Fruit fly (Drosophila melanogaster) whole organism, embryonic: ENCODE results near the gene CG32278.

Experiments
- Atf3 ChIP-seq: fragments of 200-800 bp; sonication (Bioruptor generic); optimal IDR thresholded peaks from 3 replicates; lab custom pipeline; 2016; ENCODE audit warnings: missing biosample characterization, missing genetic modification characterization
- CG18476 ChIP-seq: fragments of 200-800 bp; sonication (Bioruptor generic); optimal IDR thresholded peaks from 2 replicates; lab custom pipeline; 2016; ENCODE audit warnings: missing biosample characterization, mild to moderate bottlenecking, missing genetic modification characterization
- HLH3B ChIP-seq: fragments of 200-800 bp; sonication (Bioruptor generic); IDR thresholded peaks from 2 replicates; pipeline ENCODE4 v1.3.6; 2022; ENCODE audit warnings: missing biosample characterization, missing genetic modification characterization
- bbx ChIP-seq: fragments of 200-800 bp; sonication (Bioruptor generic); IDR thresholded peaks from 2 replicates; pipeline ENCODE4 v1.3.6; 2022; ENCODE audit warnings: missing biosample characterization, missing genetic modification characterization; ENCODE audit not compliant: partially characterized antibody
- croc ChIP-seq: fragments of 200-800 bp; sonication (Bioruptor generic); conservative IDR thresholded peaks from 3 replicates; pipeline ENCODE4 v1.3.6; 2022; ENCODE audit warnings: missing biosample characterization, missing genetic modification characterization
- ems ChIP-seq: fragments of 200-800 bp; sonication (Bioruptor generic); optimal IDR thresholded peaks from 3 replicates; lab custom pipeline; 2016; ENCODE audit warnings: missing biosample characterization, missing genetic modification characterization

DNA sequence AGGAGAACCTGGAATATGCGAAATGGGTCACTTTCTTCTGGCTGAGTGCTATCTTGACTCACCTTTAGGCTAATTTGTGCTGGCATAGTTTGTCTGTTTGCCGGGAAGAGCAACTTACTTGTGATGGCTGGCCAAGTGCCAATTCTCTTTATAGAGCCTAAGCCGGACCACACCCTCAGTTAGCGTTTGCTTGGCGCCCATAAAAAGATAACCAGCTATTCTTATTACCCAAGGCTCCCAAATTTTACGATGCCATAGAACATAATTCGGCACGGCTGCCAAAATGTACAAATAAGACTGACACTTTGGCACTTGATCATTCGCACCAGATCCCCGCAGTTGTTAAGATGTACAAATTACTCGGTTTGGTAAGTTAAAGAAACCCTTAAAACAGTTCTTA is 20.6 kb downstream of the CG32278 start, which contains the start of the genes CG42525 and CG14958:
- TF ChIP-seq ems (GFP tag; lab: Kevin White, UChicago) (no peak), Atf3 (GFP tag; lab: Kevin White, UChicago) (no peak), CG18476 (GFP tag; lab: Kevin White, UChicago) (no peak), bbx (GFP tag; lab: Robert Waterston, UW) (no peak), croc (GFP tag; lab: Robert Waterston, UW) (no peak), HLH3B (GFP tag; lab: Robert Waterston, UW) (no peak)
